Worm (Caenorhabditis elegans) whole organism, mixed stage, embryonic: Measurements from ENCODE around the gene vab-8.

Source experiments
- M03D4.4 ChIP-seq: sonication (generic microtip); optimal IDR thresholded peaks from 2 replicates; lab custom pipeline; 2017; ENCODE audit warnings: mild to moderate bottlenecking, missing genetic modification characterization, missing compliant biosample characterization
- bed-3 ChIP-seq: fragments of 200-800 bp; sonication (Bioruptor generic); optimal IDR thresholded peaks from 3 replicates; lab custom pipeline; 2018; ENCODE audit warnings: mild to moderate bottlenecking, missing genetic modification characterization, moderate library complexity, missing compliant biosample characterization
- ceh-39 ChIP-seq: fragments of 150-350 bp; optimal IDR thresholded peaks from 2 replicates; lab custom pipeline; 2014; ENCODE audit warnings: missing biosample characterization, missing genetic modification characterization
- ceh-43 ChIP-seq: fragments of 200-800 bp; sonication (Bioruptor generic); optimal IDR thresholded peaks from 2 replicates; lab custom pipeline; 2018; ENCODE audit warnings: mild to moderate bottlenecking, missing genetic modification characterization, moderate library complexity, missing compliant biosample characterization
- ces-1 ChIP-seq: fragments of 150-350 bp; optimal IDR thresholded peaks from 2 replicates; lab custom pipeline; 2014; ENCODE audit warnings: missing biosample characterization, missing genetic modification reagents, missing genetic modification characterization
- cnd-1 ChIP-seq: fragments of 200-800 bp; sonication (Bioruptor generic); optimal IDR thresholded peaks from 2 replicates; lab custom pipeline; 2018; ENCODE audit warnings: mild to moderate bottlenecking, missing genetic modification characterization, missing compliant biosample characterization
- drap-1 ChIP-seq: fragments of 200-800 bp; sonication (Bioruptor generic); optimal IDR thresholded peaks from 3 replicates; lab custom pipeline; 2018; ENCODE audit warnings: mild to moderate bottlenecking, missing genetic modification characterization, missing compliant biosample characterization
- elt-1 ChIP-seq: sonication (generic microtip); optimal IDR thresholded peaks from 2 replicates; lab custom pipeline; 2017; ENCODE audit warnings: missing genetic modification characterization, mild to moderate bottlenecking, missing compliant biosample characterization, antibody characterized with exemption, moderate library complexity, borderline replicate concordance; ENCODE audit not compliant: insufficient read depth
- elt-3 ChIP-seq: fragments of 150-350 bp; optimal IDR thresholded peaks from 2 replicates; lab custom pipeline; 2014; ENCODE audit warnings: missing biosample characterization, missing genetic modification characterization
- ham-2 ChIP-seq: fragments of 200-800 bp; sonication (Bioruptor generic); optimal IDR thresholded peaks from 2 replicates; lab custom pipeline; 2018; ENCODE audit warnings: mild to moderate bottlenecking, missing genetic modification characterization, missing compliant biosample characterization
- hlh-1 ChIP-seq: fragments of 150-350 bp; optimal IDR thresholded peaks from 2 replicates; lab custom pipeline; 2014; ENCODE audit warnings: missing biosample characterization, missing genetic modification reagents, missing genetic modification characterization
- lin-32 ChIP-seq: fragments of 200-800 bp; sonication (Bioruptor generic); optimal IDR thresholded peaks from 2 replicates; lab custom pipeline; 2018; ENCODE audit warnings: mild to moderate bottlenecking, missing genetic modification characterization, missing compliant biosample characterization
- lsy-2 ChIP-seq: fragments of 150-350 bp; optimal IDR thresholded peaks from 2 replicates; lab custom pipeline; 2014; ENCODE audit warnings: missing biosample characterization, missing genetic modification characterization
- mab-5 ChIP-seq: fragments of 150-350 bp; optimal IDR thresholded peaks from 2 replicates; lab custom pipeline; 2014; ENCODE audit warnings: missing biosample characterization, missing genetic modification characterization
- mep-1 ChIP-seq: fragments of 150-350 bp; optimal IDR thresholded peaks from 2 replicates; lab custom pipeline; 2017; ENCODE audit warnings: missing biosample characterization, missing genetic modification reagents, missing genetic modification characterization, inconsistent platforms
- mls-2 ChIP-seq: sonication (generic microtip); optimal IDR thresholded peaks from 2 replicates; lab custom pipeline; 2016; ENCODE audit warnings: mild to moderate bottlenecking, missing genetic modification characterization, moderate library complexity, missing compliant biosample characterization
- nhr-12 ChIP-seq: fragments of 150-350 bp; optimal IDR thresholded peaks from 2 replicates; lab custom pipeline; 2014; ENCODE audit warnings: missing biosample characterization, missing genetic modification characterization
- nhr-2 ChIP-seq: fragments of 150-350 bp; optimal IDR thresholded peaks from 2 replicates; lab custom pipeline; 2014; ENCODE audit warnings: missing biosample characterization, missing genetic modification characterization
- nhr-237 ChIP-seq: fragments of 150-350 bp; optimal IDR thresholded peaks from 2 replicates; lab custom pipeline; 2014; ENCODE audit warnings: missing biosample characterization, missing genetic modification characterization
- nhr-28 ChIP-seq: fragments of 150-350 bp; optimal IDR thresholded peaks from 2 replicates; lab custom pipeline; 2014; ENCODE audit warnings: missing biosample characterization, missing genetic modification characterization
- nhr-76 ChIP-seq: sonication (generic microtip); optimal IDR thresholded peaks from 2 replicates; lab custom pipeline; 2017; ENCODE audit warnings: missing biosample characterization, missing genetic modification characterization
- pha-4 ChIP-seq: fragments of 150-350 bp; optimal IDR thresholded peaks from 2 replicates; lab custom pipeline; 2018; ENCODE audit warnings: missing biosample characterization, missing genetic modification reagents, missing genetic modification characterization
- sem-2 ChIP-seq: fragments of 200-800 bp; sonication (Bioruptor generic); optimal IDR thresholded peaks from 2 replicates; lab custom pipeline; 2018; ENCODE audit warnings: mild to moderate bottlenecking, missing genetic modification characterization, missing compliant biosample characterization
- snpc-4 ChIP-seq: fragments of 150-350 bp; optimal IDR thresholded peaks from 2 replicates; lab custom pipeline; 2014; ENCODE audit warnings: missing biosample characterization, missing genetic modification characterization
- tbx-8 ChIP-seq: fragments of 200-800 bp; sonication (Bioruptor generic); optimal IDR thresholded peaks from 2 replicates; lab custom pipeline; 2018; ENCODE audit warnings: mild to moderate bottlenecking, missing genetic modification characterization, moderate library complexity, missing compliant biosample characterization
- unc-120 ChIP-seq: sonication (generic microtip); optimal IDR thresholded peaks from 2 replicates; lab custom pipeline; 2017; ENCODE audit warnings: missing genetic modification characterization, missing compliant biosample characterization; ENCODE audit not compliant: poor library complexity, severe bottlenecking
- unc-62 ChIP-seq: fragments of 150-350 bp; optimal IDR thresholded peaks from 2 replicates; lab custom pipeline; 2014; ENCODE audit warnings: missing biosample characterization, missing genetic modification reagents, missing genetic modification characterization
- zip-8 ChIP-seq: fragments of 150-350 bp; optimal IDR thresholded peaks from 2 replicates; lab custom pipeline; 2014; ENCODE audit warnings: missing biosample characterization, missing genetic modification characterization
- ztf-11 ChIP-seq: fragments of 150-350 bp; optimal IDR thresholded peaks from 2 replicates; lab custom pipeline; 2014; ENCODE audit warnings: missing biosample characterization, missing genetic modification characterization

vab-8 gene

ce11 chrV:12233425-12233824, 20.3 kb downstream of the vab-8 start:
- no peak for TF ChIP-seq drap-1 (GFP tag; lab: Kevin White, UChicago)
- no peak for TF ChIP-seq nhr-12
- peak; percentile 36 for TF ChIP-seq unc-62 (GFP tag; lab: Kevin White, UChicago)
- peak; percentile 82 for TF ChIP-seq hlh-1 (tag; lab: Kevin White, UChicago)
- TF ChIP-seq elt-3: no peak
- TF ChIP-seq unc-120: peak; percentile 75
- TF ChIP-seq ham-2 (GFP tag; lab: Kevin White, UChicago): no peak
- TF ChIP-seq ceh-39 (tag; lab: Kevin White, UChicago): no peak
- TF ChIP-seq, all 35 proteins: peak for 3

DNA sequence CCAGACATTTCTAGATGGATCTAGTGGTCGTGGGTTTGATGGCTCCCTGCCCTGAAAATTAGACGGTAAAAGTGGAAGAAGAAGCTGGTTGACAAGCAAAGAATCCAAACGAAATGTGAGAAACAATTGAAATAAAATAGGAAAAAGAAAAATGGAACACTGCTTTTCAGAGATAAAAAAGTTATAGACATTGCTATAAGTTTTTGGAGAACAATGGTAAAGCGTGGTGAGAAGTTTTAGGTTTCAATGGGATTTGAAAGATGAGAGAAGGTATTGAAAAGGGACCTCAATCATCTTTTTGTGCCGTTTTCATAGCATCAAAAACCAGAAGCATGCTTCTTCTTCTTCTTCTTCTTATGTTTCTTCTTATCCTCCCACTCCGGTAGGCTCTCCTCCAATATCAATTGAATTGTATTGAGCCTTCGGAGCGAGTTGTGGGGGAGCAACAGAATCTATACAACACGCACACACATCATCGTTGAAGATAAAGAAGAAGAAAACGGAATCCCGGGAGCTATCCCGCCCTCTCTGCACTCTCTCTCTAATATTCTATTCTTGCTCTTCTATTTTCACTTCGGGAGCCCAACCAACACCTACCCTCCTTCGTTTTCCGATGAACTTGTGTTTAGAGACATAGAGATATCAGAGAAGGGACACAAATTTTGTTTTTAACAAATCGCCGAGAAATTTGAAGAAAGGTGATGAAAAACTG, 21.3 kb downstream of the vab-8 start, which contains the start of gene myo-3:
Gene myo-3, minus strand, starts transcription at position 51 of the 712 bp plus-strand sequence.
- TF ChIP-seq unc-120 (peak; percentile 79), sem-2 (GFP tag; lab: Kevin White, UChicago) (no peak), hlh-1 (tag; lab: Kevin White, UChicago) (peak; percentile 67)

DNA sequence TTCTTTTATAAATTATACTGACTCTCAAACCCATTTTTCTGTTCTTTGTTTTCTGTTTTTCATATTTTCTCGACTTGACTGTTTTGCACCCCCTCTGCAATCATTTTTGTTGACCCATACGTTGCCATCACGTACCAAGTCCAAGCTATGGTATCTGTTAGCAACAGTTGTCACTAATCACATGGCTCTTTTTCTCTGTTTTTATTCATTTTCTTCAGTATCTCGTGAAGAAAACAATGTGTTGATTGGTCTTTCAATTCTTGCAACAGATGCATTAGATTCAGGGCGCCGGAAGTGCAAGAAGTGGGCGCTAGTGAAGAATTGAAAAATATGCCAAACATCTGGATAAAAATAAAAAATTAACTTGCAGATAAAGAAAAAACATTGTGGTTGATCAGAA, 22.4 kb downstream of the vab-8 start:
- peak; percentile 81 for TF ChIP-seq hlh-1 (tag; lab: Kevin White, UChicago)
- TF ChIP-seq unc-120: peak; percentile 35
- no peak for TF ChIP-seq ham-2 (GFP tag; lab: Kevin White, UChicago)

- no peak for TF ChIP-seq elt-3
- TF ChIP-seq elt-1 (tag; lab: Kevin White, UChicago): no peak
- no peak for TF ChIP-seq pha-4
- no peak for TF ChIP-seq unc-120
- no peak for TF ChIP-seq cnd-1
These were observed 28.0 kb downstream of the vab-8 start, which contains the start of gene ttr-22 for ce11 chrV:12241126-12241525. Gene ttr-22, plus strand, starts transcription at chrV:12241426.

DNA sequence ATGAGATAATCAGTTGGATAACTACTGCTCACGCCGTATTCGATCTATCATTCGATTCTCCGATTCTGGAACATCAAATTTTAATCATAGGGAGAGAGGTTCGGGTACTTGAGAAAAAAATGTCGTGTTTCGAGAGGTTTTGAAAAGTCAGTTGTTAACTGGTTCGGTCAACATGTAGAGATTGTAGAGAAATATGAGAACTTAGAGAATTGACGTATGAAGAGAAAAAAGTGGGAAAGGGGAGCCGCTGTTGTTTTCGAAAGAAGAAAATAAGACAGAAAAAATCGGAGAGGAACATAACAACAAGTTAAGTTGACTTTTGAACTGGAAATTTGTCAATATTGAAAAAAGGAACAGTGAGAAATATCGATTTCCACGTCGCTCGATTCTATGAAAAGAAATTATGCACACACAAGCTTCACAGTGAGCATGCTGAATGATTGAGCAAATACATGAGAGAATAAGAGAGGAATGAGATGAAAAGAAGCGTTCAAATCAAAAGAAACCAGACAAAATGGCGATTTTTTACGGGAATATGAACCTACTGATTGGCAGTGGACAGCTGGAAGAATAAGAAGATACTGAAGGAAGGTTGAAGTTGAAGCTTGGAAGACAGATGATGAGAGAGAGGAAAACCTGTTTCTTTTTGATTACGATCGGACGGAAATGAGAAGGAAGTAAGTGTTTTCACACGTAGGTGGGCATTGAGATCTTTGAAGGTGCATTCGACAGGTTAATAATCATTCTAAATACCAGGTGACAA, 32.0 kb downstream of the vab-8 start, which contains the start of the genes T04H1.13, slfl-5 and rad-50:
Gene T04H1.13, minus strand, starts transcription at position 51 of the 763 bp plus-strand sequence.
Gene slfl-5, minus strand, starts transcription at position 65 of the 763 bp plus-strand sequence.
Gene rad-50, plus strand, starts transcription at position 667 of the 763 bp plus-strand sequence.
- no peak for TF ChIP-seq mab-5 (tag; lab: Kevin White, UChicago)
- no peak for TF ChIP-seq lin-32 (GFP tag; lab: Kevin White, UChicago)
- TF ChIP-seq, all 35 proteins: peak for 0

ce11 chrV:12245777-12246452, 32.8 kb downstream of the vab-8 start:
- TF ChIP-seq zip-8 (tag; lab: Kevin White, UChicago) (peak; percentile 56), ces-1 (GFP tag; lab: Kevin White, UChicago) (no peak)

- TF ChIP-seq lsy-2 (no peak), ces-1 (GFP tag; lab: Kevin White, UChicago) (no peak), ceh-39 (tag; lab: Kevin White, UChicago) (no peak), ztf-11 (no peak), elt-1 (tag; lab: Kevin White, UChicago) (no peak), nhr-76 (tag; lab: Kevin White, UChicago) (no peak), ceh-43 (GFP tag; lab: Kevin White, UChicago) (no peak), sem-2 (GFP tag; lab: Kevin White, UChicago) (no peak), unc-120 (no peak)
- TF ChIP-seq, all 35 proteins: peak for 0
These were observed 37.9 kb downstream of the vab-8 start, which contains the start of gene T04H1.5 for ce11 chrV:12251041-12251440. Gene T04H1.5, plus strand, starts transcription at chrV:12251341.

- TF ChIP-seq pha-4 (no peak), unc-120 (no peak), nhr-2 (tag; lab: Kevin White, UChicago) (no peak), mab-5 (tag; lab: Kevin White, UChicago) (no peak), sem-2 (GFP tag; lab: Kevin White, UChicago) (no peak), elt-1 (tag; lab: Kevin White, UChicago) (no peak), elt-3 (no peak), mls-2 (tag; lab: Kevin White, UChicago) (no peak), lsy-2 (no peak), mep-1 (tag; lab: Kevin White, UChicago) (no peak), bed-3 (GFP tag; lab: Kevin White, UChicago) (no peak), drap-1 (GFP tag; lab: Kevin White, UChicago) (no peak), tbx-8 (no peak), M03D4.4 (tag; lab: Kevin White, UChicago) (no peak), nhr-28 (no peak), nhr-237 (no peak), zip-8 (tag; lab: Kevin White, UChicago) (no peak), snpc-4 (tag; lab: Kevin White, UChicago) (no peak), ceh-43 (GFP tag; lab: Kevin White, UChicago) (no peak)
These were observed 39.1 kb downstream of the vab-8 start, which contains the start of gene lrx-1 for ce11 chrV:12252272-12252671. Gene lrx-1, plus strand, starts transcription at chrV:12252572.
